Worm (Caenorhabditis elegans): Measurements from ENCODE around the gene F46H5.5.

- TF ChIP-seq W03F9.2 (tag; optimal IDR thresholded peaks at IDR 0.05) (no peak), dao-5 (tag; optimal IDR thresholded peaks at IDR 0.05) (no peak), him-1 (tag; optimal IDR thresholded peaks at IDR 0.05) (no peak)
These were observed 39.5 kb upstream of the F46H5.5 start for ce11 chrX:7296310-7296709.

Data from whole organism, L4/young adult.